Worm (Caenorhabditis elegans): ENCODE data around the gene F08F3.4.

The F08F3.4 gene

ce11 chrV:5410679-5411078 is at the start of gene F08F3.4:
TSS of gene F08F3.4 (plus strand) at chrV:5410955.
- TF ChIP-seq scrt-1 (GFP tag; IDR thresholded peaks at IDR 0.05): no peak

ce11 chrV:5362220-5362619 is 48.5 kb upstream of the F08F3.4 start:
- TF ChIP-seq ceh-13 (GFP tag; optimal IDR thresholded peaks at IDR 0.05): no peak
- TF ChIP-seq tra-4 (tag; optimal IDR thresholded peaks at IDR 0.05): no peak
- no peak for TF ChIP-seq ets-7 (tag; optimal IDR thresholded peaks at IDR 0.05)
- TF ChIP-seq ceh-36 (tag; optimal IDR thresholded peaks at IDR 0.05): no peak
- TF ChIP-seq hnd-1 (tag; optimal IDR thresholded peaks at IDR 0.05): no peak
- TF ChIP-seq B0310.2 (tag; optimal IDR thresholded peaks at IDR 0.05): no peak
- TF ChIP-seq hmbx-1 (tag; optimal IDR thresholded peaks at IDR 0.05): no peak
- TF ChIP-seq hmg-4 (GFP tag; optimal IDR thresholded peaks at IDR 0.05): no peak
- TF ChIP-seq flt-1 (GFP tag; IDR thresholded peaks at IDR 0.05): no peak
- TF ChIP-seq aly-1 (tag; optimal IDR thresholded peaks at IDR 0.05): no peak
- TF ChIP-seq sea-1 (GFP tag; conservative IDR thresholded peaks at IDR 0.05): no peak
- TF ChIP-seq tbx-11 (GFP tag; IDR thresholded peaks at IDR 0.05): no peak
- TF ChIP-seq scrt-1 (GFP tag; IDR thresholded peaks at IDR 0.05): no peak
- TF ChIP-seq ama-1 (optimal IDR thresholded peaks at IDR 0.05): no peak
- TF ChIP-seq F13C5.2 (tag; optimal IDR thresholded peaks at IDR 0.05): no peak
- no peak for TF ChIP-seq pes-1 (GFP tag; IDR thresholded peaks at IDR 0.05)
- no peak for TF ChIP-seq tbx-37 (GFP tag; conservative IDR thresholded peaks at IDR 0.05)

DNA sequence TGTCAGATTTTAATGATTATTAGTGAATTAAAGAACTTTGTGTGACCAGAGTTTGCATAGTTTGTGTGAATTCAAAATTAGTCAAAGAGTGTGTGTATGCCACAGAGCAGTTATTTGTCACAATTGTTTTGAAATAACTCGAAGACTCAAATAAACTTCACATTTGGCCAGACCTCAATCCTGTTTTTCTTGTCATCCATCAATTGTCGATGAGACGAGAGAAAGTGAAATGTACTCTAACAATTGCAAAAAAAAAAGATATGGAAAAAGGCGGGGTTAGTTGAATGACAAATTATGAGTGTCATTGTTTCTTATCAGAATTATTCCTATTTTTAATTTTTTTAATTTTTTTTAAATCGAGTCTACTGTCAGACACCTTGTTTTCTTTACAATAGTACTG is 45.9 kb upstream of the F08F3.4 start, which contains the start of gene T09D3.8:
Gene T09D3.8 (plus strand): TSS at position 301 of the 400 bp plus-strand sequence.
- TF ChIP-seq aly-1 (tag; optimal IDR thresholded peaks at IDR 0.05): no peak
- no peak for TF ChIP-seq hmbx-1 (tag; optimal IDR thresholded peaks at IDR 0.05)
- TF ChIP-seq pes-1 (GFP tag; IDR thresholded peaks at IDR 0.05): no peak
- TF ChIP-seq scrt-1 (GFP tag; IDR thresholded peaks at IDR 0.05): no peak
- TF ChIP-seq ama-1 (optimal IDR thresholded peaks at IDR 0.05): no peak
- no peak for TF ChIP-seq ceh-13 (GFP tag; optimal IDR thresholded peaks at IDR 0.05)
- no peak for TF ChIP-seq flt-1 (GFP tag; IDR thresholded peaks at IDR 0.05)
- TF ChIP-seq tra-4 (tag; optimal IDR thresholded peaks at IDR 0.05): no peak
- no peak for TF ChIP-seq tbx-11 (GFP tag; IDR thresholded peaks at IDR 0.05)
- no peak for TF ChIP-seq sea-1 (GFP tag; conservative IDR thresholded peaks at IDR 0.05)
- no peak for TF ChIP-seq hnd-1 (tag; optimal IDR thresholded peaks at IDR 0.05)
- no peak for TF ChIP-seq ceh-36 (tag; optimal IDR thresholded peaks at IDR 0.05)
- no peak for TF ChIP-seq hmg-4 (GFP tag; optimal IDR thresholded peaks at IDR 0.05)
- TF ChIP-seq ets-7 (tag; optimal IDR thresholded peaks at IDR 0.05): no peak
- no peak for TF ChIP-seq tbx-37 (GFP tag; conservative IDR thresholded peaks at IDR 0.05)
- TF ChIP-seq B0310.2 (tag; optimal IDR thresholded peaks at IDR 0.05): no peak
- no peak for TF ChIP-seq F13C5.2 (tag; optimal IDR thresholded peaks at IDR 0.05)

DNA sequence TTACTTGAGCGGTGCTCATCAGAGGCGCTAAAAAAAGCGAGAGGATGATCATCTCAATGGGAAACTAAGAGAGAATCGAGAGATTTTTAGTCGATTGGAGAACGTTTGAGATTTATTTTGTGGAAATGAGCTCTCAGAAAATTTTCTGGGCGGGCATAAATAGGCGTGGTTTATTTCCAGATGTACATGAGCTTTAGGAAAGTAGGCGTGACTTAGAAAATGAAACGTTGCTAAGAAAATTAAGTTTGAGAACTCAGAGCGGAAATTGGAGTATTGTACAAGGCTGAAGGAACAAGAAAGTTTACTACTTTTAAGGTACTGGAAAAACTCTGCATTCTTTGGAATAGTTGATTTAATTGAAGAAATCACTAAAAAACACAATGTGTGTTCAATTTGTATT is 42.0 kb upstream of the F08F3.4 start, which contains the start of gene T09D3.9:
Gene T09D3.9 (minus strand): TSS at position 101 of the 400 bp plus-strand sequence.
- TF ChIP-seq F13C5.2 (tag; optimal IDR thresholded peaks at IDR 0.05) (no peak), tbx-11 (GFP tag; IDR thresholded peaks at IDR 0.05) (no peak), pes-1 (GFP tag; IDR thresholded peaks at IDR 0.05) (no peak), ets-7 (tag; optimal IDR thresholded peaks at IDR 0.05) (no peak), tra-4 (tag; optimal IDR thresholded peaks at IDR 0.05) (no peak), aly-1 (tag; optimal IDR thresholded peaks at IDR 0.05) (no peak)

DNA sequence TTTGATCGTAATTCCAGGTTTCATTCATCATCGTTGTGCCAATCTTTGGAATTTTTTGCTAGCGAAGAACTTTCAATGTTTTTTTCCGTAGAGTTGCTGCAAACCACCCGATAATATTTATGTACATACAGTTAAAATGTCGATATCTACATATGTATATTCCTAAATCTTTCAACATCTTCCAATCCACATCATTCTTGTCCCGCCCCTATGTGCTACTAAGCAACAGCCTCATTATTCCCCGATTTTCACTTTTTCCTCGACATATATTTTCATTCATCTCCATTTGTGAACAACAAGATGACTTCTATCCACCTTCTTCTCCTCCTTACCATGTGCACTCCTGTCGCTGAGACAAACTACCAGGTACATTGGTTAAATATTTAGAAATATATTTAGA is 38.6 kb upstream of the F08F3.4 start, which contains the start of gene C35A11.3:
Gene C35A11.3 (plus strand): TSS at position 301 of the 400 bp plus-strand sequence.
- TF ChIP-seq tbx-37 (GFP tag; conservative IDR thresholded peaks at IDR 0.05) (no peak), hnd-1 (tag; optimal IDR thresholded peaks at IDR 0.05) (no peak), ceh-36 (tag; optimal IDR thresholded peaks at IDR 0.05) (no peak), ama-1 (optimal IDR thresholded peaks at IDR 0.05) (no peak), F13C5.2 (tag; optimal IDR thresholded peaks at IDR 0.05) (no peak), hmg-4 (GFP tag; optimal IDR thresholded peaks at IDR 0.05) (no peak), pes-1 (GFP tag; IDR thresholded peaks at IDR 0.05) (no peak), sea-1 (GFP tag; conservative IDR thresholded peaks at IDR 0.05) (no peak)

DNA sequence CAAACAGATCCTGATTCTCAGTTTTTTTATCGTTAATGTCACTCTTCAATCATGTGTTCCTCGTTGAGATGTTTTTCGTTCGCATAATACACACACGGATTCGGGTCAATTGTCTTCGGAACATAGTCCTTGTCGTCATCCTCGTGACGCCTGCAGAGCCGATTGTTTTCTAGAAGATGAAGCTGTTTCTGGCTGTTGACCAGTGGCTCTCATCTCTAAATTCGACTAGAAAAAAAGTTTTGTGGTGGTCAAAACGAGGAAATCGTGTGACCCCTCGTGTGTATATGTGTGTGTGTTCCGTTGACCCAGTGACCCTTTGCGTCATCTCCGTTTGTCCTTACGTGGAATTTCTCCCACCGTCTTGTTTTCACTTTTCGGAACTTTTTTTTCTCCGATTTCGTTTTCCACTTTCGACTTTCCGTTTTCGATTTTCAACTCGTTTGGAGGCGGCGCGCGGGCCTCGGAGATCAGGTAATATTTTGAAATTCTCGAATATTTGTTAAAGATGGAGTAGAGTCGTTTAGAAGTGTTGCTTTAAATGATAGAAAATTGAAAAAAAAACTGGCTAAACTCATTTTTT is 24.8 kb upstream of the F08F3.4 start, which contains the start of gene C35A11.2:
Gene C35A11.2 (plus strand): TSS at position 386 of the 580 bp plus-strand sequence.
- TF ChIP-seq ceh-36 (tag; optimal IDR thresholded peaks at IDR 0.05): no peak
- no peak for TF ChIP-seq aly-1 (tag; optimal IDR thresholded peaks at IDR 0.05)
- no peak for TF ChIP-seq ama-1 (optimal IDR thresholded peaks at IDR 0.05)
- TF ChIP-seq F13C5.2 (tag; optimal IDR thresholded peaks at IDR 0.05): no peak
- TF ChIP-seq tbx-37 (GFP tag; conservative IDR thresholded peaks at IDR 0.05): no peak
- TF ChIP-seq hmg-4 (GFP tag; optimal IDR thresholded peaks at IDR 0.05): no peak
- no peak for TF ChIP-seq tra-4 (tag; optimal IDR thresholded peaks at IDR 0.05)
- no peak for TF ChIP-seq ets-7 (tag; optimal IDR thresholded peaks at IDR 0.05)
- no peak for TF ChIP-seq pes-1 (GFP tag; IDR thresholded peaks at IDR 0.05)
- no peak for TF ChIP-seq tbx-11 (GFP tag; IDR thresholded peaks at IDR 0.05)
- no peak for TF ChIP-seq scrt-1 (GFP tag; IDR thresholded peaks at IDR 0.05)
- TF ChIP-seq ceh-13 (GFP tag; optimal IDR thresholded peaks at IDR 0.05): no peak
- no peak for TF ChIP-seq flt-1 (GFP tag; IDR thresholded peaks at IDR 0.05)
- no peak for TF ChIP-seq B0310.2 (tag; optimal IDR thresholded peaks at IDR 0.05)
- TF ChIP-seq sea-1 (GFP tag; conservative IDR thresholded peaks at IDR 0.05): no peak
- TF ChIP-seq hnd-1 (tag; optimal IDR thresholded peaks at IDR 0.05): no peak
- TF ChIP-seq hmbx-1 (tag; optimal IDR thresholded peaks at IDR 0.05): no peak

DNA sequence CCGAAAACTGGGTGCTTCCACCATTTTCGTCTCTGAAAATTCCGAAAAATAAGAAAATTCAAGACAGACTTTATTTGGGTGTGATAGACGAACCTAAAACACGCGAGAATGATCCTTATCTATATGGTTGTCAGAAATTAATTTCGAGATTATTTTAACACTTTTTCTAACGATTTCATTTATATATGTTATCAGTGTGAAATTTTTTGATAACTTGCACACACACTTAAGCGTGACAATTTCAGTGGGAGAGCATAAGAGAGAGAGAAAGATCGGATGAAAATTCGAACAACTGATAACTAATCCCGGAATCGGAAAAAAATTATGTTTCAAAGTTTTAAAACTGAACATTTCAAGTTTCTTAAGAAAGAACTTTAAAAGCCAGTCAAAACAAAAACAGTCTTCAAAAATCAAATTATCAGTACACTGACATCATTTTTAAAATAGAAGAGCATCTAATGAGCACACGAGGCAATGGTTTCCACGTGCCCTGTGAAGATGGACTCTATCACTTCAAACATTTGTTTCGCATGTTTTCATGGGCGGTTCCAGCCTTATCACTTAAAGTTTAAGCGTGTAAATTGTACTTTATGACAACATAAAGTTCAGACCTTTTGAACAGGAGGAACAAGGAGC is 17.6 kb upstream of the F08F3.4 start, which contains the start of gene C35A11.4:
Gene C35A11.4 (minus strand): TSS at position 156 of the 636 bp plus-strand sequence.
- TF ChIP-seq hmbx-1 (tag; optimal IDR thresholded peaks at IDR 0.05): no peak
- no peak for TF ChIP-seq hmg-4 (GFP tag; optimal IDR thresholded peaks at IDR 0.05)
- TF ChIP-seq ets-7 (tag; optimal IDR thresholded peaks at IDR 0.05): no peak
- no peak for TF ChIP-seq B0310.2 (tag; optimal IDR thresholded peaks at IDR 0.05)
- TF ChIP-seq sea-1 (GFP tag; conservative IDR thresholded peaks at IDR 0.05): no peak
- TF ChIP-seq flt-1 (GFP tag; IDR thresholded peaks at IDR 0.05): no peak
- TF ChIP-seq hnd-1 (tag; optimal IDR thresholded peaks at IDR 0.05): no peak
- no peak for TF ChIP-seq tbx-37 (GFP tag; conservative IDR thresholded peaks at IDR 0.05)
- no peak for TF ChIP-seq tbx-11 (GFP tag; IDR thresholded peaks at IDR 0.05)

Measured in whole organism, early embryonic.